Worm (Caenorhabditis elegans): ENCODE data around the gene sinh-1.

DNA sequence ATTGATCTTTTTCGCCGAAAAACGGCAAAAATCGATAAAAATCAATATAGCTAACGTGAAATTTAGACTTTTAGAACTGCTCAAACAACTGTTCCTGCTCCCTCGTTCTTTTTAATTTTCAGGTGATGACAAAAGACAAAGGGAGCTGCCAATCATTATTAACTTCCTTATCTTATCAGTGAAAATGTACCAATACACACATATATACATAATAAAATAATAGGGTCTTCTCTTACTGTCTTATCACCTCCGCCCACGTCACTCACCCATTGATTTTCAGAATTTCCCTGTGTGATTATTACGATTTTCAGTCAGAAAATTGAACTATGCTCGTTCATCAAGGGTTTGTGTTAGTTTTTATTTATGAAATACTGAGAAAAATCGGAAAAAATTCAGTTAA, 42.4 kb upstream of the sinh-1 start, which contains the start of gene Y57A10A.14:
- no peak for TF ChIP-seq ama-1 (optimal IDR thresholded peaks at IDR 0.05)
- no peak for TF ChIP-seq flt-1 (GFP tag; IDR thresholded peaks at IDR 0.05)
- no peak for TF ChIP-seq hmg-4 (GFP tag; optimal IDR thresholded peaks at IDR 0.05)
- TF ChIP-seq ets-7 (tag; optimal IDR thresholded peaks at IDR 0.05), result no peak
- no peak for TF ChIP-seq sea-1 (GFP tag; conservative IDR thresholded peaks at IDR 0.05)
- no peak for TF ChIP-seq aly-1 (tag; optimal IDR thresholded peaks at IDR 0.05)
- no peak for TF ChIP-seq ceh-13 (GFP tag; optimal IDR thresholded peaks at IDR 0.05)
- TF ChIP-seq tra-4 (tag; optimal IDR thresholded peaks at IDR 0.05), result no peak
- TF ChIP-seq hmbx-1 (tag; optimal IDR thresholded peaks at IDR 0.05), result no peak
- no peak for TF ChIP-seq scrt-1 (GFP tag; IDR thresholded peaks at IDR 0.05)
- TF ChIP-seq tbx-11 (GFP tag; IDR thresholded peaks at IDR 0.05), result no peak
- no peak for TF ChIP-seq ceh-36 (tag; optimal IDR thresholded peaks at IDR 0.05)
